Fruit fly (Drosophila melanogaster) whole organism, larva: ENCODE measurements around the gene RpL6.

Source experiments
- noc ChIP-seq: fragments of 200-800 bp; sonication (Bioruptor generic); optimal IDR thresholded peaks from 3 replicates; lab custom pipeline; 2019; ENCODE audit warnings: missing biosample characterization, mild to moderate bottlenecking, missing genetic modification characterization, moderate library complexity

RpL6 gene

dm6 chr3R:31596071-31596883 lies at the start of gene RpL6:
RpL6 (minus strand) TSS chr3R:31596204.
- no peak for TF ChIP-seq noc

- TF ChIP-seq noc = no peak
These were observed 40.5 kb upstream of the RpL6 start for dm6 chr3R:31636501-31636900.

dm6 chr3R:31632316-31632715 lies 36.3 kb upstream of the RpL6 start:
- TF ChIP-seq noc = no peak

- TF ChIP-seq noc = no peak
These were observed 34.4 kb upstream of the RpL6 start for dm6 chr3R:31630376-31630775.

dm6 chr3R:31627186-31627585 lies 31.2 kb upstream of the RpL6 start:
- TF ChIP-seq noc = no peak

dm6 chr3R:31626237-31626636 lies 30.2 kb upstream of the RpL6 start:
- TF ChIP-seq noc = no peak

dm6 chr3R:31622648-31623047 lies 26.6 kb upstream of the RpL6 start:
- TF ChIP-seq noc = no peak

- TF ChIP-seq noc = no peak
These were observed 25.8 kb upstream of the RpL6 start, which contains the start of gene kek6 for dm6 chr3R:31621814-31622213. kek6 (plus strand) TSS chr3R:31622136.

dm6 chr3R:31617801-31618200 lies 21.8 kb upstream of the RpL6 start, which contains the start of gene pasha:
pasha (plus strand) TSS chr3R:31617977.
- TF ChIP-seq noc = no peak

dm6 chr3R:31616001-31616400 lies 20.0 kb upstream of the RpL6 start, which contains the start of the genes Mnat9 and CG1792:
Mnat9 (minus strand) TSS chr3R:31616160.
CG1792 (plus strand) TSS chr3R:31616303.
- TF ChIP-seq noc = peak; percentile 96

- TF ChIP-seq noc = no peak
These were observed 16.6 kb upstream of the RpL6 start, which contains the start of gene CycG for dm6 chr3R:31612564-31612963. CycG (minus strand) TSS chr3R:31612664.

- no peak for TF ChIP-seq noc
These were observed 14.9 kb upstream of the RpL6 start, which contains the start of gene Med for dm6 chr3R:31610639-31611594. Med (plus strand) TSS chr3R:31611046.

- TF ChIP-seq noc = no peak
These were observed 13.5 kb upstream of the RpL6 start for dm6 chr3R:31609413-31610054.

dm6 chr3R:31608438-31609188 lies 12.6 kb upstream of the RpL6 start:
- TF ChIP-seq noc = peak; percentile 57

dm6 chr3R:31608030-31608429 lies 12.0 kb upstream of the RpL6 start:
- TF ChIP-seq noc = no peak
